Worm (Caenorhabditis elegans) whole organism, young adult: ENCODE measurements around the gene M02D8.6.

ENCODE experiments used
- B0019.2 ChIP-seq: fragments of 200-800 bp; sonication (Bioruptor generic); conservative IDR thresholded peaks from 2 replicates; pipeline ENCODE4 v1.3.6; 2022; ENCODE audit warnings: missing genetic modification reagents, missing genetic modification characterization, missing compliant biosample characterization
- C06A6.2 ChIP-seq: fragments of 200-800 bp; sonication (Bioruptor generic); conservative IDR thresholded peaks from 2 replicates; pipeline ENCODE4 v1.3.6; 2022; ENCODE audit warnings: missing genetic modification characterization, missing compliant biosample characterization
- C17E4.6 ChIP-seq: fragments of 200-800 bp; sonication (Bioruptor generic); IDR thresholded peaks from 2 replicates; pipeline ENCODE4 v1.3.6; 2022; ENCODE audit warnings: missing genetic modification reagents, missing genetic modification characterization, missing compliant biosample characterization
- F23B12.7 ChIP-seq: sonication (generic microtip); optimal IDR thresholded peaks from 2 replicates; lab custom pipeline; 2017; ENCODE audit warnings: missing genetic modification characterization, mild to moderate bottlenecking, missing compliant biosample characterization, antibody characterized with exemption, moderate library complexity; ENCODE audit not compliant: insufficient read depth
- Y53G8AR.9 ChIP-seq: fragments of 200-800 bp; sonication (Bioruptor generic); conservative IDR thresholded peaks from 2 replicates; pipeline ENCODE4 v1.3.6; 2022; ENCODE audit warnings: missing genetic modification reagents, missing genetic modification characterization, missing compliant biosample characterization
- Y95B8A.8 ChIP-seq: fragments of 200-800 bp; sonication (Bioruptor generic); IDR thresholded peaks from 2 replicates; pipeline ENCODE4 v1.3.6; 2022; ENCODE audit warnings: missing genetic modification reagents, missing genetic modification characterization, missing compliant biosample characterization
- ZK185.1 ChIP-seq: sonication (generic microtip); optimal IDR thresholded peaks from 2 replicates; lab custom pipeline; 2016; ENCODE audit warnings: mild to moderate bottlenecking, missing genetic modification characterization, missing compliant biosample characterization; ENCODE audit not compliant: poor library complexity, severe bottlenecking
- bed-2 ChIP-seq: fragments of 200-800 bp; sonication (Bioruptor generic); IDR thresholded peaks from 2 replicates; pipeline ENCODE4 v1.3.6; 2022; ENCODE audit warnings: missing genetic modification reagents, missing genetic modification characterization, missing compliant biosample characterization
- ccch-3 ChIP-seq: fragments of 200-800 bp; sonication (Bioruptor generic); optimal IDR thresholded peaks from 2 replicates; lab custom pipeline; 2018; ENCODE audit warnings: mild to moderate bottlenecking, missing genetic modification characterization, missing compliant biosample characterization
- cebp-1 ChIP-seq, 2 experiments: fragments of 200-800 bp in 1 of 2; sonication (Bioruptor generic) in 1 of 2; sonication (generic microtip) in 1 of 2; IDR thresholded peaks in 1 of 2; optimal IDR thresholded peaks in 1 of 2; 2 replicates each; pipeline versions ENCODE4 v1.3.6 to Lab custom; 2017 to 2022; ENCODE audit warnings: missing compliant biosample characterization in 2 of 2, missing genetic modification characterization in 2 of 2, mild to moderate bottlenecking in 1 of 2, missing genetic modification reagents in 1 of 2, moderate library complexity in 1 of 2
- cebp-2 ChIP-seq: fragments of 200-800 bp; sonication (Bioruptor generic); IDR thresholded peaks from 2 replicates; pipeline ENCODE4 v1.3.6; 2022; ENCODE audit warnings: missing genetic modification characterization, missing compliant biosample characterization
- die-1 ChIP-seq: sonication (generic microtip); optimal IDR thresholded peaks from 2 replicates; lab custom pipeline; 2016; ENCODE audit warnings: missing genotype, mild to moderate bottlenecking, missing genetic modification characterization, missing compliant biosample characterization
- dox-1 ChIP-seq: fragments of 200-800 bp; sonication (Bioruptor generic); IDR thresholded peaks from 2 replicates; pipeline ENCODE4 v1.3.6; 2022; ENCODE audit warnings: missing genetic modification reagents, missing genetic modification characterization, missing compliant biosample characterization
- dpff-1 ChIP-seq: sonication (generic microtip); optimal IDR thresholded peaks from 2 replicates; lab custom pipeline; 2017; ENCODE audit warnings: mild to moderate bottlenecking, missing genetic modification characterization, missing compliant biosample characterization
- egl-44 ChIP-seq: fragments of 200-800 bp; sonication (Bioruptor generic); IDR thresholded peaks from 2 replicates; pipeline ENCODE4 v1.3.6; 2022; ENCODE audit warnings: missing genetic modification reagents, missing genetic modification characterization, missing compliant biosample characterization
- lin-35 ChIP-seq, 3 experiments: fragments of 150-350 bp in 2 of 3; sonication (generic microtip) in 1 of 3; optimal IDR thresholded peaks; 2 replicates each; lab custom pipeline; 2014 to 2018; ENCODE audit warnings: missing biosample characterization in 3 of 3, missing genetic modification characterization in 3 of 3, missing genetic modification reagents in 3 of 3
- lin-40 ChIP-seq: sonication (generic microtip); optimal IDR thresholded peaks from 2 replicates; lab custom pipeline; 2016; ENCODE audit warnings: missing genetic modification characterization, mild to moderate bottlenecking, missing compliant biosample characterization, missing genotype, missing genetic modification reagents
- lin-54 ChIP-seq: fragments of 200-800 bp; sonication (Bioruptor generic); optimal IDR thresholded peaks from 2 replicates; lab custom pipeline; 2018; ENCODE audit warnings: mild to moderate bottlenecking, missing genetic modification characterization, missing compliant biosample characterization
- mel-28 ChIP-seq: sonication (generic microtip); optimal IDR thresholded peaks from 2 replicates; lab custom pipeline; 2016; ENCODE audit warnings: borderline replicate concordance, mild to moderate bottlenecking, missing genetic modification characterization, missing compliant biosample characterization
- nfya-2 ChIP-seq: fragments of 200-800 bp; sonication (Bioruptor generic); IDR thresholded peaks from 2 replicates; pipeline ENCODE4 v1.3.6; 2022; ENCODE audit warnings: missing genetic modification reagents, missing genetic modification characterization, missing compliant biosample characterization
- nhr-80 ChIP-seq: sonication (generic microtip); optimal IDR thresholded peaks from 2 replicates; lab custom pipeline; 2016; ENCODE audit warnings: missing genetic modification characterization, missing compliant biosample characterization
- sdz-38 ChIP-seq: sonication (generic microtip); optimal IDR thresholded peaks from 2 replicates; lab custom pipeline; 2016; ENCODE audit warnings: missing genotype, missing genetic modification characterization, missing compliant biosample characterization
- snpc-3.4 ChIP-seq: sonication (generic microtip); optimal IDR thresholded peaks from 2 replicates; lab custom pipeline; 2017; ENCODE audit warnings: missing genetic modification characterization, mild to moderate bottlenecking, missing compliant biosample characterization, antibody characterized with exemption, moderate library complexity, missing genotype, missing genetic modification reagents
- tbp1 ChIP-seq: fragments of 200-800 bp; sonication (Bioruptor generic); optimal IDR thresholded peaks from 2 replicates; lab custom pipeline; 2018; ENCODE audit warnings: mild to moderate bottlenecking, missing genetic modification characterization, missing compliant biosample characterization
- unc-130 ChIP-seq: sonication (generic microtip); optimal IDR thresholded peaks from 2 replicates; lab custom pipeline; 2016; ENCODE audit warnings: missing genetic modification reagents, missing genetic modification characterization, missing compliant biosample characterization
- unc-62 ChIP-seq: fragments of 150-350 bp; optimal IDR thresholded peaks from 2 replicates; lab custom pipeline; 2014; ENCODE audit warnings: missing biosample characterization, missing genetic modification reagents, missing genetic modification characterization
- ztf-25 ChIP-seq: fragments of 200-800 bp; sonication (Bioruptor generic); IDR thresholded peaks from 2 replicates; pipeline ENCODE4 v1.3.6; 2022; ENCODE audit warnings: missing genetic modification reagents, missing genetic modification characterization, missing compliant biosample characterization

The M02D8.6 gene

ce11 chrX:8716822-8717221, 14.9 kb downstream of the M02D8.6 start, which contains the start of gene F53A9.7:
Gene F53A9.7 (minus strand): TSS chrX:8716922.
- no peak for TF ChIP-seq unc-130 (GFP tag; lab: Kevin White, UChicago)
- TF ChIP-seq bed-2: no peak
- TF ChIP-seq B0019.2 (GFP tag; lab: Robert Waterston, UW): no peak
- TF ChIP-seq cebp-1 (GFP tag; IDR thresholded peaks at IDR 0.05; lab: Robert Waterston, UW): no peak
- no peak for TF ChIP-seq cebp-1 (tag; optimal IDR thresholded peaks at IDR 0.05; lab: Kevin White, UChicago)
- TF ChIP-seq mel-28: no peak
- TF ChIP-seq ccch-3: no peak
- no peak for TF ChIP-seq ZK185.1 (tag; lab: Kevin White, UChicago)
- TF ChIP-seq die-1 (tag; lab: Kevin White, UChicago): no peak
- no peak for TF ChIP-seq nhr-80 (tag; lab: Kevin White, UChicago)
- no peak for TF ChIP-seq cebp-2 (GFP tag; lab: Robert Waterston, UW)

- no peak for TF ChIP-seq lin-40 (tag; lab: Kevin White, UChicago)
- TF ChIP-seq ZK185.1 (tag; lab: Kevin White, UChicago): no peak
- no peak for TF ChIP-seq F23B12.7
- peak; percentile 5 for TF ChIP-seq nhr-80 (tag; lab: Kevin White, UChicago)
These were observed 16.9 kb downstream of the M02D8.6 start for ce11 chrX:8714845-8715244.

ce11 chrX:8713754-8714295, 17.9 kb downstream of the M02D8.6 start, which contains the start of gene F53A9.6:
Gene F53A9.6 (minus strand): TSS chrX:8713804.
- TF ChIP-seq dox-1 (GFP tag; lab: Robert Waterston, UW) (no peak), nhr-80 (tag; lab: Kevin White, UChicago) (peak; percentile 4)

DNA sequence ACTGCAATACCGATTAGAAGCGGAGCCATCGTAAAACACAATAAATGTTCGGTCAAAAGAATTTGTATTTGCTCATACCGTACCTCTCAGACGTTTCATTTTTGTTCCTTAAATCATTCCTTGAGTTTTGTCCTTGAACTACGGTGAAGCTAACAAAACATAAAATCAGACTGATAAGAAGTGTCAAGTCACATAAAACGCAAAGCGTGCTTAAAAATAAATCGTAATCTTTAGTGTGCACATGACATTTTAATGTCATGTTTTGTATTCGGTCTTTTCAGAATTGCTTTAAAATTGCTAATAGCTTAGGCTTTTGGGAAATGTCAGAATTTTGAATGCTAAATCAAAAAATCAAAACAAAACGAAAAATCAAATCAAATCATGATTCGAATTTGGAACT, 19.1 kb downstream of the M02D8.6 start:
- TF ChIP-seq unc-62 (GFP tag; lab: Kevin White, UChicago) (peak; percentile 11), nhr-80 (tag; lab: Kevin White, UChicago) (peak; percentile 72), egl-44 (GFP tag; lab: Robert Waterston, UW) (no peak), tbp1 (GFP tag; lab: Kevin White, UChicago) (no peak), ztf-25 (no peak), cebp-1 (GFP tag; IDR thresholded peaks at IDR 0.05; lab: Robert Waterston, UW) (no peak), cebp-1 (tag; optimal IDR thresholded peaks at IDR 0.05; lab: Kevin White, UChicago) (peak; percentile 25)

DNA sequence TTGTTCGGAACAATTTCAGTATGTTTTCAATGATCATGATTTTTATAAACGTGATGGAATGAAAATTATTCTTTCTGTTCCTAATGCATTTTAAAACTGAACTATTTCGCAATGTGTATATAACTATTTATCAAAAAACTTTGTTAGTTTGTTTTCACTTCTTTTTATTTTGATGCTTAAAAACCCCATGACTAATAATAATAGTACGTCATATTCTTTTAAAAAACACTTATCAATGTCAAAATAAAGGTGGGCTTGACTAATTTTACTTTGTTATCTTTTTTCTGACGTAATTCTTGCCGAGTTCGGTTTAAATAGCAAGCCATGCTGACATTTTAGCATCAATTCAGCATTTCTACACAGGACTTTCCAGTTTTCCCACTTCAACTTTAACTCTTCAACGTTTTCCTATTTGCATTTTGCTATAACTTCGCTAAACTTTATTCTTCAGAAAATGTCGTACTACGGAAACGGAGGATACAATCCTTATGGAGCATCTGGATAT, 20.5 kb downstream of the M02D8.6 start, which contains the start of gene F53A9.1:
TSS of gene F53A9.1 (plus strand) at position 455 of the 505 bp plus-strand sequence.
- peak; percentile 72 for TF ChIP-seq unc-62 (GFP tag; lab: Kevin White, UChicago)
- no peak for TF ChIP-seq sdz-38 (tag; lab: Kevin White, UChicago)
- TF ChIP-seq C06A6.2 (GFP tag; lab: Robert Waterston, UW): no peak
- no peak for TF ChIP-seq Y95B8A.8 (GFP tag; lab: Robert Waterston, UW)
- no peak for TF ChIP-seq dpff-1 (tag; lab: Kevin White, UChicago)
- no peak for TF ChIP-seq mel-28
- no peak for TF ChIP-seq C17E4.6 (GFP tag; lab: Robert Waterston, UW)

- TF ChIP-seq snpc-3.4 (tag; lab: Kevin White, UChicago): no peak
- no peak for TF ChIP-seq lin-35 (GFP tag; optimal IDR thresholded peaks at IDR 0.05; lab: Kevin White, UChicago)
- no peak for TF ChIP-seq lin-54 (GFP tag; lab: Kevin White, UChicago)
- no peak for TF ChIP-seq Y53G8AR.9
- no peak for TF ChIP-seq nfya-2
These were observed 22.3 kb downstream of the M02D8.6 start, which contains the start of gene kreg-1 for ce11 chrX:8709424-8709823. Gene kreg-1 (plus strand): TSS chrX:8709764.
